Worm (Caenorhabditis elegans) whole organism, mixed stage, embryonic: ENCODE results near the gene str-112.

Source experiments
- M03D4.4 ChIP-seq: sonication (generic microtip); optimal IDR thresholded peaks from 2 replicates; lab custom pipeline; 2017; ENCODE audit warnings: mild to moderate bottlenecking, missing genetic modification characterization, missing compliant biosample characterization
- bed-3 ChIP-seq: fragments of 200-800 bp; sonication (Bioruptor generic); optimal IDR thresholded peaks from 3 replicates; lab custom pipeline; 2018; ENCODE audit warnings: mild to moderate bottlenecking, missing genetic modification characterization, moderate library complexity, missing compliant biosample characterization
- blmp-1 ChIP-seq: fragments of 150-350 bp; optimal IDR thresholded peaks from 2 replicates; lab custom pipeline; 2014; ENCODE audit warnings: missing biosample characterization, missing genetic modification characterization
- ceh-39 ChIP-seq: fragments of 150-350 bp; optimal IDR thresholded peaks from 2 replicates; lab custom pipeline; 2014; ENCODE audit warnings: missing biosample characterization, missing genetic modification characterization
- ceh-43 ChIP-seq: fragments of 200-800 bp; sonication (Bioruptor generic); optimal IDR thresholded peaks from 2 replicates; lab custom pipeline; 2018; ENCODE audit warnings: mild to moderate bottlenecking, missing genetic modification characterization, moderate library complexity, missing compliant biosample characterization
- ceh-83 ChIP-seq: fragments of 200-800 bp; sonication (Bioruptor generic); optimal IDR thresholded peaks from 2 replicates; lab custom pipeline; 2018; ENCODE audit warnings: mild to moderate bottlenecking, missing genetic modification characterization, missing compliant biosample characterization
- ces-1 ChIP-seq: fragments of 150-350 bp; optimal IDR thresholded peaks from 2 replicates; lab custom pipeline; 2014; ENCODE audit warnings: missing biosample characterization, missing genetic modification reagents, missing genetic modification characterization
- cnd-1 ChIP-seq: fragments of 200-800 bp; sonication (Bioruptor generic); optimal IDR thresholded peaks from 2 replicates; lab custom pipeline; 2018; ENCODE audit warnings: mild to moderate bottlenecking, missing genetic modification characterization, missing compliant biosample characterization
- drap-1 ChIP-seq: fragments of 200-800 bp; sonication (Bioruptor generic); optimal IDR thresholded peaks from 3 replicates; lab custom pipeline; 2018; ENCODE audit warnings: mild to moderate bottlenecking, missing genetic modification characterization, missing compliant biosample characterization
- elt-1 ChIP-seq: sonication (generic microtip); optimal IDR thresholded peaks from 2 replicates; lab custom pipeline; 2017; ENCODE audit warnings: missing genetic modification characterization, mild to moderate bottlenecking, missing compliant biosample characterization, antibody characterized with exemption, moderate library complexity, borderline replicate concordance; ENCODE audit not compliant: insufficient read depth
- elt-3 ChIP-seq: fragments of 150-350 bp; optimal IDR thresholded peaks from 2 replicates; lab custom pipeline; 2014; ENCODE audit warnings: missing biosample characterization, missing genetic modification characterization
- flh-1 ChIP-seq: fragments of 200-800 bp; sonication (Bioruptor generic); optimal IDR thresholded peaks from 2 replicates; lab custom pipeline; 2018; ENCODE audit warnings: mild to moderate bottlenecking, missing genetic modification characterization, moderate library complexity, missing compliant biosample characterization
- ham-2 ChIP-seq: fragments of 200-800 bp; sonication (Bioruptor generic); optimal IDR thresholded peaks from 2 replicates; lab custom pipeline; 2018; ENCODE audit warnings: mild to moderate bottlenecking, missing genetic modification characterization, missing compliant biosample characterization
- hlh-1 ChIP-seq: fragments of 150-350 bp; optimal IDR thresholded peaks from 2 replicates; lab custom pipeline; 2014; ENCODE audit warnings: missing biosample characterization, missing genetic modification reagents, missing genetic modification characterization
- lin-13 ChIP-seq: fragments of 150-350 bp; optimal IDR thresholded peaks from 2 replicates; lab custom pipeline; 2014; ENCODE audit warnings: missing biosample characterization, missing genetic modification characterization
- lsy-2 ChIP-seq: fragments of 150-350 bp; optimal IDR thresholded peaks from 2 replicates; lab custom pipeline; 2014; ENCODE audit warnings: missing biosample characterization, missing genetic modification characterization
- mab-5 ChIP-seq: fragments of 150-350 bp; optimal IDR thresholded peaks from 2 replicates; lab custom pipeline; 2014; ENCODE audit warnings: missing biosample characterization, missing genetic modification characterization
- mep-1 ChIP-seq: fragments of 150-350 bp; optimal IDR thresholded peaks from 2 replicates; lab custom pipeline; 2017; ENCODE audit warnings: missing biosample characterization, missing genetic modification reagents, missing genetic modification characterization, inconsistent platforms
- mls-2 ChIP-seq: sonication (generic microtip); optimal IDR thresholded peaks from 2 replicates; lab custom pipeline; 2016; ENCODE audit warnings: mild to moderate bottlenecking, missing genetic modification characterization, moderate library complexity, missing compliant biosample characterization
- nhr-12 ChIP-seq: fragments of 150-350 bp; optimal IDR thresholded peaks from 2 replicates; lab custom pipeline; 2014; ENCODE audit warnings: missing biosample characterization, missing genetic modification characterization
- nhr-2 ChIP-seq: fragments of 150-350 bp; optimal IDR thresholded peaks from 2 replicates; lab custom pipeline; 2014; ENCODE audit warnings: missing biosample characterization, missing genetic modification characterization
- nhr-237 ChIP-seq: fragments of 150-350 bp; optimal IDR thresholded peaks from 2 replicates; lab custom pipeline; 2014; ENCODE audit warnings: missing biosample characterization, missing genetic modification characterization
- nhr-28 ChIP-seq: fragments of 150-350 bp; optimal IDR thresholded peaks from 2 replicates; lab custom pipeline; 2014; ENCODE audit warnings: missing biosample characterization, missing genetic modification characterization
- pha-4 ChIP-seq: fragments of 150-350 bp; optimal IDR thresholded peaks from 2 replicates; lab custom pipeline; 2018; ENCODE audit warnings: missing biosample characterization, missing genetic modification reagents, missing genetic modification characterization
- snpc-4 ChIP-seq: fragments of 150-350 bp; optimal IDR thresholded peaks from 2 replicates; lab custom pipeline; 2014; ENCODE audit warnings: missing biosample characterization, missing genetic modification characterization
- sptf-1 ChIP-seq: sonication (generic microtip); optimal IDR thresholded peaks from 2 replicates; lab custom pipeline; 2017; ENCODE audit warnings: mild to moderate bottlenecking, missing genetic modification characterization, moderate library complexity, missing compliant biosample characterization
- tbx-8 ChIP-seq: fragments of 200-800 bp; sonication (Bioruptor generic); optimal IDR thresholded peaks from 2 replicates; lab custom pipeline; 2018; ENCODE audit warnings: mild to moderate bottlenecking, missing genetic modification characterization, moderate library complexity, missing compliant biosample characterization
- unc-120 ChIP-seq: sonication (generic microtip); optimal IDR thresholded peaks from 2 replicates; lab custom pipeline; 2017; ENCODE audit warnings: missing genetic modification characterization, missing compliant biosample characterization; ENCODE audit not compliant: poor library complexity, severe bottlenecking
- unc-39 ChIP-seq: fragments of 150-350 bp; optimal IDR thresholded peaks from 2 replicates; lab custom pipeline; 2014; ENCODE audit warnings: missing biosample characterization, missing genetic modification characterization
- zip-8 ChIP-seq: fragments of 150-350 bp; optimal IDR thresholded peaks from 2 replicates; lab custom pipeline; 2014; ENCODE audit warnings: missing biosample characterization, missing genetic modification characterization
- ztf-11 ChIP-seq: fragments of 150-350 bp; optimal IDR thresholded peaks from 2 replicates; lab custom pipeline; 2014; ENCODE audit warnings: missing biosample characterization, missing genetic modification characterization

str-112 gene

ce11 chrV:7130974-7131373 lies 7.2 kb downstream of the str-112 start, which contains the start of gene srx-36:
srx-36 (minus strand) TSS chrV:7131074.
- no peak for TF ChIP-seq flh-1 (GFP tag; lab: Kevin White, UChicago)
- TF ChIP-seq mls-2, result no peak

ce11 chrV:7129460-7129859 lies 8.8 kb downstream of the str-112 start, which contains the start of gene T01C4.8:
T01C4.8 (minus strand) TSS chrV:7129560.
- no peak for TF ChIP-seq mls-2
- TF ChIP-seq nhr-28, result no peak
- no peak for TF ChIP-seq ham-2 (GFP tag; lab: Kevin White, UChicago)
- no peak for TF ChIP-seq nhr-237
- no peak for TF ChIP-seq hlh-1 (tag; lab: Kevin White, UChicago)

ce11 chrV:7123979-7124378 lies 14.2 kb downstream of the str-112 start:
- no peak for TF ChIP-seq flh-1 (GFP tag; lab: Kevin White, UChicago)
- TF ChIP-seq zip-8, result no peak
- TF ChIP-seq unc-39, result no peak
- no peak for TF ChIP-seq mab-5

ce11 chrV:7123188-7123708 lies 15.0 kb downstream of the str-112 start, which contains the start of gene lmd-5:
lmd-5 (plus strand) TSS chrV:7123658.
- TF ChIP-seq blmp-1 (tag; lab: Kevin White, UChicago) (no peak), M03D4.4 (no peak), sptf-1 (no peak), ham-2 (GFP tag; lab: Kevin White, UChicago) (no peak), nhr-12 (tag; lab: Kevin White, UChicago) (no peak), nhr-28 (no peak), ceh-39 (tag; lab: Kevin White, UChicago) (no peak), pha-4 (tag; lab: Kevin White, UChicago) (no peak), ceh-43 (GFP tag; lab: Kevin White, UChicago) (no peak), unc-39 (no peak), bed-3 (GFP tag; lab: Kevin White, UChicago) (no peak), nhr-2 (tag; lab: Kevin White, UChicago) (no peak), ceh-83 (GFP tag; lab: Kevin White, UChicago) (no peak)

ce11 chrV:7120168-7120567 lies 18.1 kb downstream of the str-112 start, which contains the start of gene srx-34:
srx-34 (minus strand) TSS chrV:7120268.
- no peak for TF ChIP-seq ztf-11 (tag; lab: Kevin White, UChicago)
- TF ChIP-seq elt-1 (tag; lab: Kevin White, UChicago), result no peak
- no peak for TF ChIP-seq ces-1 (GFP tag; lab: Kevin White, UChicago)
- TF ChIP-seq ceh-43 (GFP tag; lab: Kevin White, UChicago), result no peak
- no peak for TF ChIP-seq drap-1
- no peak for TF ChIP-seq ham-2 (GFP tag; lab: Kevin White, UChicago)
- no peak for TF ChIP-seq unc-39
- TF ChIP-seq nhr-237, result no peak
- no peak for TF ChIP-seq lsy-2
- no peak for TF ChIP-seq elt-3
- no peak for TF ChIP-seq sptf-1
- TF ChIP-seq mep-1, result no peak
- TF ChIP-seq unc-120 (tag; lab: Kevin White, UChicago), result no peak
- TF ChIP-seq nhr-2 (tag; lab: Kevin White, UChicago), result no peak
- no peak for TF ChIP-seq tbx-8 (GFP tag; lab: Kevin White, UChicago)
- TF ChIP-seq lin-13 (tag; lab: Kevin White, UChicago), result no peak
- TF ChIP-seq M03D4.4, result no peak
- no peak for TF ChIP-seq flh-1 (GFP tag; lab: Kevin White, UChicago)
- TF ChIP-seq snpc-4, result no peak

- no peak for TF ChIP-seq lin-13 (tag; lab: Kevin White, UChicago)
- TF ChIP-seq elt-1 (tag; lab: Kevin White, UChicago), result no peak
- no peak for TF ChIP-seq M03D4.4
- TF ChIP-seq mls-2, result no peak
- no peak for TF ChIP-seq elt-3
- no peak for TF ChIP-seq ceh-43 (GFP tag; lab: Kevin White, UChicago)
- no peak for TF ChIP-seq tbx-8 (GFP tag; lab: Kevin White, UChicago)
- TF ChIP-seq cnd-1 (tag; lab: Kevin White, UChicago), result no peak
- no peak for TF ChIP-seq nhr-237
- no peak for TF ChIP-seq sptf-1
- no peak for TF ChIP-seq mab-5
Measured at ce11 chrV:7118796-7119195, 19.4 kb downstream of the str-112 start, which contains the start of gene srx-33. srx-33 (minus strand) TSS chrV:7118896.
